Worm (Caenorhabditis elegans): ENCODE measurements around the gene glc-4.

The glc-4 gene

ce11 chrII:7174843-7175242 is at the start of gene glc-4:
glc-4 (minus strand) TSS chrII:7174943.
- TF ChIP-seq ets-4 (GFP tag; optimal IDR thresholded peaks at IDR 0.05) (no peak), nhr-179 (tag; optimal IDR thresholded peaks at IDR 0.05) (no peak), K12H6.12 (tag; optimal IDR thresholded peaks at IDR 0.05) (no peak), bed-1 (GFP tag; IDR thresholded peaks at IDR 0.05) (no peak), madf-3 (GFP tag; IDR thresholded peaks at IDR 0.05) (no peak), K11D2.4 (GFP tag; IDR thresholded peaks at IDR 0.05) (no peak), ekl-4 (GFP tag; IDR thresholded peaks at IDR 0.05) (no peak), tlf-1 (GFP tag; optimal IDR thresholded peaks at IDR 0.05) (no peak), snpc-1.1 (tag; optimal IDR thresholded peaks at IDR 0.05; ENCODE audit: insufficient read depth) (no peak), ceh-40 (GFP tag; IDR thresholded peaks at IDR 0.05) (no peak), snpc-1.3 (tag; optimal IDR thresholded peaks at IDR 0.05; ENCODE audit: insufficient read depth) (no peak)

- TF ChIP-seq tlf-1 (GFP tag; optimal IDR thresholded peaks at IDR 0.05), result no peak
- TF ChIP-seq lin-40 (tag; optimal IDR thresholded peaks at IDR 0.05), result no peak
- TF ChIP-seq egl-18 (GFP tag; IDR thresholded peaks at IDR 0.05), result no peak
- no peak for TF ChIP-seq snpc-4 (GFP tag; optimal IDR thresholded peaks at IDR 0.05)
- TF ChIP-seq snpc-4 (tag; optimal IDR thresholded peaks at IDR 0.05), result no peak
- TF ChIP-seq ztf-25 (GFP tag; IDR thresholded peaks at IDR 0.05), result no peak
- no peak for TF ChIP-seq sea-2 (GFP tag; IDR thresholded peaks at IDR 0.05)
- TF ChIP-seq attf-3 (GFP tag; conservative IDR thresholded peaks at IDR 0.05), result no peak
- TF ChIP-seq ztf-3 (GFP tag; optimal IDR thresholded peaks at IDR 0.05), result no peak
Observed at ce11 chrII:7224074-7224473, 49.3 kb upstream of the glc-4 start.

ce11 chrII:7217047-7217446 is 42.3 kb upstream of the glc-4 start, which contains the start of gene E04F6.10:
E04F6.10 (minus strand) TSS chrII:7217147.
- TF ChIP-seq nhr-179 (tag; optimal IDR thresholded peaks at IDR 0.05) (no peak), hsf-1 (GFP tag; IDR thresholded peaks at IDR 0.05) (no peak), madf-3 (GFP tag; IDR thresholded peaks at IDR 0.05) (no peak), zfh-2 (GFP tag; conservative IDR thresholded peaks at IDR 0.05) (no peak), F57C9.4 (tag; optimal IDR thresholded peaks at IDR 0.05) (no peak), ceh-58 (GFP tag; IDR thresholded peaks at IDR 0.05) (no peak), snpc-3.4 (tag; optimal IDR thresholded peaks at IDR 0.05) (no peak)

- no peak for TF ChIP-seq tlf-1 (GFP tag; optimal IDR thresholded peaks at IDR 0.05)
- TF ChIP-seq nhr-179 (tag; optimal IDR thresholded peaks at IDR 0.05), result no peak
- TF ChIP-seq ztf-26 (tag; optimal IDR thresholded peaks at IDR 0.05), result no peak
- no peak for TF ChIP-seq cebp-2 (GFP tag; IDR thresholded peaks at IDR 0.05)
Observed at ce11 chrII:7212059-7212458, 37.3 kb upstream of the glc-4 start, which contains the start of gene E04F6.9. E04F6.9 (minus strand) TSS chrII:7212159.

ce11 chrII:7211280-7211679 is 36.5 kb upstream of the glc-4 start, which contains the start of gene E04F6.8:
E04F6.8 (minus strand) TSS chrII:7211380.
- no peak for TF ChIP-seq atf-7 (tag; optimal IDR thresholded peaks at IDR 0.05)
- no peak for TF ChIP-seq Y79H2A.3 (GFP tag; conservative IDR thresholded peaks at IDR 0.05)
- TF ChIP-seq lsl-1 (GFP tag; optimal IDR thresholded peaks at IDR 0.05), result no peak
- TF ChIP-seq F52B5.7 (tag; optimal IDR thresholded peaks at IDR 0.05), result no peak
- TF ChIP-seq dpff-1 (tag; optimal IDR thresholded peaks at IDR 0.05), result no peak
- no peak for TF ChIP-seq rec-8 (tag; optimal IDR thresholded peaks at IDR 0.05)
- no peak for TF ChIP-seq Y53F4B.3 (GFP tag; IDR thresholded peaks at IDR 0.05)
- TF ChIP-seq pbrm-1 (GFP tag; IDR thresholded peaks at IDR 0.05), result no peak
- no peak for TF ChIP-seq chd-7 (tag; optimal IDR thresholded peaks at IDR 0.05)
- TF ChIP-seq dpl-1 (GFP tag; optimal IDR thresholded peaks at IDR 0.05), result no peak

Measured in whole organism, young adult.